Fruit fly (Drosophila melanogaster) whole organism, embryonic: Measurements from ENCODE around the gene CG17633.

Experiments used
- Abd-B ChIP-seq: fragments of 200-800 bp; sonication (Bioruptor generic); optimal IDR thresholded peaks from 2 replicates; lab custom pipeline; 2018; ENCODE audit warnings: missing biosample characterization, mild to moderate bottlenecking, missing genetic modification characterization, moderate library complexity
- Ada2b ChIP-seq: fragments of 200-800 bp; sonication (Bioruptor generic); IDR thresholded peaks from 2 replicates; pipeline ENCODE4 v1.3.6; 2022; ENCODE audit warnings: missing biosample characterization, missing genetic modification characterization
- Awh ChIP-seq: fragments of 200-800 bp; sonication (Bioruptor generic); IDR thresholded peaks from 2 replicates; pipeline ENCODE4, ENCODE4 v1.3.6; 2022; ENCODE audit warnings: missing biosample characterization, missing genetic modification characterization
- Bteb2 ChIP-seq: fragments of 200-800 bp; sonication (Bioruptor generic); optimal IDR thresholded peaks from 2 replicates; lab custom pipeline; 2016; ENCODE audit warnings: missing biosample characterization, missing genetic modification characterization
- CG11085 ChIP-seq: fragments of 200-800 bp; sonication (Bioruptor generic); IDR thresholded peaks from 2 replicates; pipeline ENCODE4 v1.3.6; 2022; ENCODE audit warnings: missing biosample characterization, missing genetic modification characterization
- CG12104 ChIP-seq: fragments of 200-800 bp; sonication (Bioruptor generic); optimal IDR thresholded peaks from 3 replicates; lab custom pipeline; 2016; ENCODE audit warnings: missing biosample characterization, missing genetic modification characterization
- CG13287 ChIP-seq: fragments of 200-800 bp; sonication (Bioruptor generic); IDR thresholded peaks from 2 replicates; pipeline ENCODE4 v1.3.6; 2022; ENCODE audit warnings: missing biosample characterization, missing genetic modification characterization; ENCODE audit not compliant: partially characterized antibody
- CG14965 ChIP-seq: fragments of 200-800 bp; sonication (Bioruptor generic); optimal IDR thresholded peaks from 2 replicates; lab custom pipeline; 2016; ENCODE audit warnings: missing biosample characterization, missing genetic modification characterization, borderline replicate concordance
- CG1602 ChIP-seq: fragments of 200-800 bp; sonication (Bioruptor generic); optimal IDR thresholded peaks from 3 replicates; lab custom pipeline; 2016; ENCODE audit warnings: missing biosample characterization, missing genetic modification characterization
- CG1832 ChIP-seq: fragments of 200-800 bp; sonication (Bioruptor generic); optimal IDR thresholded peaks from 2 replicates; lab custom pipeline; 2017; ENCODE audit warnings: missing biosample characterization, mild to moderate bottlenecking, missing genetic modification characterization, inconsistent platforms
- CG18599 ChIP-seq: fragments of 200-800 bp; sonication (Bioruptor generic); optimal IDR thresholded peaks from 3 replicates; lab custom pipeline; 2017; ENCODE audit warnings: missing biosample characterization, missing genetic modification characterization, mild to moderate bottlenecking, moderate library complexity, missing genetic modification reagents
- CG4854 ChIP-seq: fragments of 200-800 bp; sonication (Bioruptor generic); optimal IDR thresholded peaks from 2 replicates; lab custom pipeline; 2016; ENCODE audit warnings: missing biosample characterization, missing genetic modification characterization, inconsistent platforms
- CG6683 ChIP-seq: fragments of 200-800 bp; sonication (Bioruptor generic); optimal IDR thresholded peaks from 2 replicates; lab custom pipeline; 2017; ENCODE audit warnings: missing biosample characterization, mild to moderate bottlenecking, missing genetic modification characterization, missing genetic modification reagents
- CG7556 ChIP-seq: fragments of 200-800 bp; sonication (Bioruptor generic); optimal IDR thresholded peaks from 2 replicates; lab custom pipeline; 2017; ENCODE audit warnings: missing biosample characterization, mild to moderate bottlenecking, missing genetic modification characterization
- CG8388 ChIP-seq: fragments of 200-800 bp; sonication (Bioruptor generic); optimal IDR thresholded peaks from 2 replicates; lab custom pipeline; 2019; ENCODE audit warnings: missing biosample characterization, mild to moderate bottlenecking, missing genetic modification characterization, moderate library complexity
- CG9876 ChIP-seq: fragments of 200-800 bp; sonication (Bioruptor generic); optimal IDR thresholded peaks from 2 replicates; lab custom pipeline; 2016; ENCODE audit warnings: missing biosample characterization, missing genetic modification characterization
- Doc3 ChIP-seq: fragments of 200-800 bp; sonication (Bioruptor generic); IDR thresholded peaks from 3 replicates; pipeline ENCODE4 v1.3.6; 2022; ENCODE audit warnings: missing biosample characterization, missing genetic modification characterization; ENCODE audit not compliant: partially characterized antibody
- Dref ChIP-seq: fragments of 200-800 bp; sonication (Bioruptor generic); IDR thresholded peaks from 2 replicates; pipeline ENCODE4 v1.3.6; 2022; ENCODE audit warnings: missing biosample characterization, missing genetic modification characterization
- E2f1 ChIP-seq: fragments of 200-800 bp; sonication (Bioruptor generic); IDR thresholded peaks from 2 replicates; pipeline ENCODE4 v1.3.6; 2022; ENCODE audit warnings: missing biosample characterization, missing genetic modification characterization
- E2f2 ChIP-seq: fragments of 200-800 bp; sonication (Bioruptor generic); IDR thresholded peaks from 2 replicates; pipeline ENCODE4 v1.3.6; 2022; ENCODE audit warnings: missing biosample characterization, missing genetic modification characterization
- HLH4C ChIP-seq: fragments of 200-800 bp; sonication (Bioruptor generic); IDR thresholded peaks from 3 replicates; pipeline ENCODE4 v1.3.6; 2022; ENCODE audit warnings: missing biosample characterization, missing genetic modification characterization; ENCODE audit not compliant: partially characterized antibody
- Nf-YA ChIP-seq: fragments of 200-800 bp; sonication (Bioruptor generic); IDR thresholded peaks from 2 replicates; pipeline ENCODE4 v1.3.6; 2022; ENCODE audit warnings: missing biosample characterization, missing genetic modification characterization
- Optix ChIP-seq: fragments of 200-800 bp; sonication (Bioruptor generic); IDR thresholded peaks from 3 replicates; pipeline ENCODE4 v1.3.6; 2022; ENCODE audit warnings: missing biosample characterization, missing genetic modification characterization
- Ravus ChIP-seq: fragments of 200-800 bp; sonication (Bioruptor generic); IDR thresholded peaks from 2 replicates; pipeline ENCODE4 v1.3.6; 2022; ENCODE audit warnings: missing biosample characterization, missing genetic modification characterization
- Stat92E ChIP-seq, 3 experiments: fragments of >200 bp in 2 of 3; fragments of 200-800 bp in 1 of 3; sonication (Bioruptor generic) in 1 of 3; optimal IDR thresholded peaks; 2 replicates each; lab custom pipeline; 2017 to 2019; ENCODE audit warnings: missing biosample characterization in 3 of 3, missing genetic modification characterization in 3 of 3, mild to moderate bottlenecking in 1 of 3, moderate library complexity in 1 of 3
- Trl ChIP-seq, 3 experiments: fragments of >200 bp in 2 of 3; fragments of 200-800 bp in 1 of 3; sonication (Bioruptor generic) in 1 of 3; optimal IDR thresholded peaks; 2 replicates in 1 of 3; 3 replicates in 2 of 3; lab custom pipeline; 2016 to 2017; ENCODE audit warnings: missing biosample characterization in 1 of 3, missing genetic modification characterization in 1 of 3
- cg ChIP-seq: fragments of 200-800 bp; sonication (Bioruptor generic); optimal IDR thresholded peaks from 3 replicates; lab custom pipeline; 2019; ENCODE audit warnings: missing biosample characterization, mild to moderate bottlenecking, missing genetic modification characterization, moderate library complexity
- dati ChIP-seq: fragments of 200-800 bp; sonication (Bioruptor generic); IDR thresholded peaks from 2 replicates; pipeline ENCODE4 v1.3.6; 2022; ENCODE audit warnings: missing biosample characterization, missing genetic modification characterization
- esg ChIP-seq: fragments of 200-800 bp; sonication (Bioruptor generic); conservative IDR thresholded peaks from 2 replicates; pipeline ENCODE4 v1.3.6; 2022; ENCODE audit warnings: missing biosample characterization, missing genetic modification characterization
- gsb ChIP-seq: fragments of 200-800 bp; sonication (Bioruptor generic); IDR thresholded peaks from 2 replicates; pipeline ENCODE4 v1.3.6; 2022; ENCODE audit warnings: missing biosample characterization, missing genetic modification characterization
- ind ChIP-seq: fragments of 200-800 bp; sonication (Bioruptor generic); optimal IDR thresholded peaks from 3 replicates; lab custom pipeline; 2016; ENCODE audit warnings: missing biosample characterization, missing genetic modification characterization
- lbe ChIP-seq: fragments of 200-800 bp; sonication (Bioruptor generic); optimal IDR thresholded peaks from 2 replicates; lab custom pipeline; 2016; ENCODE audit warnings: missing biosample characterization, mild to moderate bottlenecking, missing genetic modification characterization
- nerfin-1 ChIP-seq: fragments of 200-800 bp; sonication (Bioruptor generic); optimal IDR thresholded peaks from 3 replicates; lab custom pipeline; 2019; ENCODE audit warnings: missing biosample characterization, mild to moderate bottlenecking, missing genetic modification characterization, moderate library complexity
- odd ChIP-seq: fragments of 200-800 bp; sonication (Bioruptor generic); optimal IDR thresholded peaks from 2 replicates; lab custom pipeline; 2017; ENCODE audit warnings: missing biosample characterization, mild to moderate bottlenecking, missing genetic modification characterization
- slou ChIP-seq: fragments of 200-800 bp; sonication (Bioruptor generic); optimal IDR thresholded peaks from 3 replicates; lab custom pipeline; 2016; ENCODE audit warnings: missing biosample characterization, missing genetic modification characterization
- sna ChIP-seq: fragments of 200-800 bp; sonication (Bioruptor generic); IDR thresholded peaks from 2 replicates; pipeline ENCODE4 v1.3.6; 2022; ENCODE audit warnings: missing biosample characterization, missing genetic modification characterization; ENCODE audit not compliant: partially characterized antibody
- so ChIP-seq: fragments of 200-800 bp; sonication (Bioruptor generic); IDR thresholded peaks from 3 replicates; pipeline ENCODE4 v1.3.6; 2022; ENCODE audit warnings: missing biosample characterization, missing genetic modification characterization
- sr ChIP-seq: fragments of 200-800 bp; sonication (Bioruptor generic); IDR thresholded peaks from 3 replicates; pipeline ENCODE4 v1.3.6; 2022; ENCODE audit warnings: missing biosample characterization, missing genetic modification characterization
- tin ChIP-seq: fragments of 200-800 bp; sonication (Bioruptor generic); optimal IDR thresholded peaks from 3 replicates; lab custom pipeline; 2016; ENCODE audit warnings: missing biosample characterization, missing genetic modification characterization
- unc-4 ChIP-seq: fragments of 200-800 bp; sonication (Bioruptor generic); IDR thresholded peaks from 2 replicates; pipeline ENCODE4 v1.3.6; 2022; ENCODE audit warnings: missing biosample characterization, missing genetic modification characterization; ENCODE audit not compliant: partially characterized antibody
- usp ChIP-seq: fragments of >200 bp; optimal IDR thresholded peaks from 2 replicates; lab custom pipeline; 2017; ENCODE audit warnings: missing biosample characterization, missing genetic modification characterization
- vnd ChIP-seq: fragments of 200-800 bp; sonication (Bioruptor generic); IDR thresholded peaks from 3 replicates; pipeline ENCODE4 v1.3.6; 2022; ENCODE audit warnings: missing biosample characterization, missing genetic modification characterization; ENCODE audit not compliant: partially characterized antibody
- vvl ChIP-seq: fragments of 200-800 bp; sonication (Bioruptor generic); IDR thresholded peaks from 2 replicates; pipeline ENCODE4 v1.3.6; 2022; ENCODE audit warnings: missing biosample characterization, missing genetic modification characterization
- yki ChIP-seq: fragments of >200 bp; optimal IDR thresholded peaks from 3 replicates; lab custom pipeline; 2018

CG17633 gene

DNA sequence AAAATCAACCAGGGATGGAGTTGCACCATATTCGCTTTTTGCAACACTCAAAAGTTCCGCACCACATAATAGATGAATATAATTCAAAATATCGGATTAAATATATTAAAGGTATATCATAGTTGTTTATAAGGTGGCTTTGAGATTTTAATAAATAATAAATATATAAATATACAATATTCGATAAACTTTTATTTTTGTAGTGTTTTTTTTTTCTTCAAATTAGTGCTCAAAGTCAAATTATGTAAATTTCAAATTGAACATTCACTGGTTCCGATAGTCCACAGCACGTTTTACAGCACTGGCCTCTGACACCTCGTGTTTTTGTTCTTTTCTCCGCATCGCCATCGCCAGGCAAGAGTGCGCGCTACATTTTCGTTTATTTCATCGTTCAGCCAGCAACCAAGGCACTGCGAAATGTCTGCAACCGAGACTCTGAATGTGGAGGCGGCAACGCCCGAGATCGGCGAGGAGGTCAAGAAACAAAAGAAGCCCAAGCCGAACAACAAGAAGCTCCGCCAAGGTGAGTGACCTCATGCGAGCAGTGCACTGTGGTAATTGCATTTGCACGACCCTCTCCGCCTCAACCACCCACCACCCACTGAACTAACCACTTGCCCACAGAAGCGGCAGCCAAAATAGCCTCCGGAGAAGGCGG is 5.5 kb upstream of the CG17633 start, which contains the start of the genes Taf11 and und (continued):
- TF ChIP-seq vnd (GFP tag; lab: Robert Waterston, UW) (peak; percentile 80), Ravus (GFP tag; lab: Robert Waterston, UW) (no peak), ind (peak; percentile 52), CG9876 (GFP tag; lab: Kevin White, UChicago) (no peak), Nf-YA (GFP tag; lab: Robert Waterston, UW) (no peak), tin (GFP tag; lab: Kevin White, UChicago) (peak; percentile 44), Awh (no peak), CG18599 (peak; percentile 52), CG6683 (peak; percentile 18), Doc3 (GFP tag; lab: Robert Waterston, UW) (peak; percentile 61; the same call in 2 of the 3 replicates), unc-4 (peak; percentile 75), HLH4C (GFP tag; lab: Robert Waterston, UW) (peak; percentile 45; the same call in 1 of the 3 replicates), Bteb2 (GFP tag; lab: Kevin White, UChicago) (no peak), odd (GFP tag; lab: Kevin White, UChicago) (no peak), so (GFP tag; lab: Robert Waterston, UW) (no peak), CG11085 (GFP tag; lab: Robert Waterston, UW) (no peak)

dm6 chr2L:9766758-9767157 is 2.1 kb upstream of the CG17633 start, which contains the start of gene CG4017:
CG4017 (plus strand) TSS chr2L:9767058.
- TF ChIP-seq esg (GFP tag; lab: Robert Waterston, UW) (no peak), CG4854 (GFP tag; lab: Kevin White, UChicago) (no peak), lbe (GFP tag; lab: Kevin White, UChicago) (no peak), E2f1 (GFP tag; lab: Robert Waterston, UW) (no peak), Abd-B (GFP tag; lab: Kevin White, UChicago) (no peak), nerfin-1 (tag; lab: Kevin White, UChicago) (no peak), Trl (optimal IDR thresholded peaks at IDR 0.05; lab: Kevin White, UChicago) (no peak), Trl (GFP tag; optimal IDR thresholded peaks at IDR 0.05; lab: Kevin White, UChicago) (no peak), CG14965 (GFP tag; lab: Kevin White, UChicago) (no peak)

DNA sequence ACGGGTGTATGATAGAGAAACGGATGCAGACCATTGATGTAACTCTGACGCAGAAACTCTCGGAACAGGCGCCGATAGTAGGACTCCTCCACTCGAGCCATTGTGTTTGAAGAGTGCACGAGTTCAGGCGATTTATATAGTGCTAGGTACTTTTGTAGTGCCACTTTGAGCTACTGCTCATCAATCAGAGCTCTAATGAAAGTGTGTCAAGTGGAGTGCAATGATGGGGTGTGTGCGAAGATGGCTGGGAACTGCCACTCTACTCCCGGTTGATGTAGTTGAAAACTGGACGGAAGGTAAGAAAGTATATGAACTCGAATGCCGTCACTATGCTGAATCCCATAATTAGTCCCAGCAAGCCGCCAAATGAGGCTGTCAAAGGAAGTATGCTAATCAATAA is 2.0 kb downstream of the CG17633 start, which contains the start of gene ppk18:
TSS of gene ppk18 (minus strand) at position 101 of the 400 bp plus-strand sequence.
- TF ChIP-seq Optix (GFP tag; lab: Robert Waterston, UW): no peak
- TF ChIP-seq Dref: no peak

DNA sequence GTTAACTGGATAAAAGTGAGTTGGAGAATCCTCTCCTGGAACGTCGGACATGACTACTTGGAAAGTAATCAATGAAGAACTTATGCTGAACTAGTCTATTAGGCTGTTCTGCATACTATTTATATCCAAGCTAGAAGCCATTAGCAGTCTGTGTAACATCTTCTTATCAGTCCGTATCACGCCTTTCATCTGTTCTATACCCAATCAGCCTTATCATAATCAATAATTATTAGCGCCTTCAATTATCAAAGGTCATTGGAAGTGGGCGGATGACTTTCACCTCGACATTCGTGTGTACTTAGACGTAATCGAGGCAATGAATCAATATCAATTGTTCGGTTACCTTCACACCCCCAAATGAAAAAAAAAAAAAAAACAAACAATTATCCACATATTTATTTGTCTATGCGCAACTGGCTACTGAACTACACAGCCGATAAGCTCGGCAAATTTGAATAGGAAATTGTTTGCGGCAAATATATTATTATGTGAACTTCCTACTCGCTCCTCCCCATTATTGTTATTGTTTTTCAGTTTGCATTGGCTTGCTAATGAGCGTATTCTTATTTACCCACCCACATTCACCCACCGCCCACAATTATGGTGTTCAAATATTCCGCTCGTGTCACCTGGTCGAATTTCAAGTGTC is 6.2 kb downstream of the CG17633 start, which contains the start of the genes ppk11 and ppk16:
TSS of gene ppk11 (minus strand) at position 51 of the 649 bp plus-strand sequence.
TSS of gene ppk16 (minus strand) at position 51 of the 649 bp plus-strand sequence.
- TF ChIP-seq CG13287 (GFP tag; lab: Robert Waterston, UW) (no peak), CG18599 (peak; percentile 49), sna (GFP tag; lab: Robert Waterston, UW) (no peak), Ada2b (GFP tag; lab: Robert Waterston, UW) (no peak), slou (GFP tag; lab: Kevin White, UChicago) (no peak), CG12104 (GFP tag; lab: Kevin White, UChicago) (no peak), CG1832 (GFP tag; lab: Kevin White, UChicago) (no peak), CG7556 (GFP tag; lab: Kevin White, UChicago) (no peak), gsb (GFP tag; lab: Robert Waterston, UW) (no peak), cg (GFP tag; lab: Kevin White, UChicago) (no peak), dati (GFP tag; lab: Robert Waterston, UW) (no peak), CG1602 (GFP tag; lab: Kevin White, UChicago) (no peak), Stat92E (GFP tag; optimal IDR thresholded peaks at IDR 0.05; lab: Kevin White, UChicago) (no peak), Ravus (GFP tag; lab: Robert Waterston, UW) (no peak), usp (GFP tag; lab: Kevin White, UChicago) (no peak), vvl (GFP tag; lab: Robert Waterston, UW) (no peak), yki (lab: Kevin White, UChicago) (no peak), sr (no peak), E2f2 (GFP tag; lab: Robert Waterston, UW) (0 out of 2 replicates have a peak, but pooled peaks have one; percentile 20), CG8388 (GFP tag; lab: Kevin White, UChicago) (no peak), so (GFP tag; lab: Robert Waterston, UW) (no peak)
